Worm (Caenorhabditis elegans): ENCODE results near the gene cutl-12.

ce11 chrII:8637615-8638014 lies 3.3 kb upstream of the cutl-12 start, which contains the start of gene vab-9:
- TF ChIP-seq nhr-28 (tag; optimal IDR thresholded peaks at IDR 0.05) (no peak), lsy-2 (tag; optimal IDR thresholded peaks at IDR 0.05) (no peak), blmp-1 (tag; optimal IDR thresholded peaks at IDR 0.05) (no peak), unc-120 (tag; optimal IDR thresholded peaks at IDR 0.05; ENCODE audit: poor library complexity, severe bottlenecking) (no peak), snpc-4 (tag; optimal IDR thresholded peaks at IDR 0.05) (no peak), nhr-12 (tag; optimal IDR thresholded peaks at IDR 0.05) (no peak)
